Fruit fly (Drosophila melanogaster) whole organism, pupa: ENCODE data around the gene pygo.

Experiments
- CG12605 ChIP-seq: fragments of 200-800 bp; sonication (Bioruptor generic); IDR thresholded peaks from 2 replicates; pipeline ENCODE4 v1.3.6; 2022; ENCODE audit warnings: missing biosample characterization, missing genetic modification characterization
- CG8301 ChIP-seq: fragments of 200-800 bp; sonication (Bioruptor generic); optimal IDR thresholded peaks from 2 replicates; lab custom pipeline; 2018; ENCODE audit warnings: missing biosample characterization, mild to moderate bottlenecking, missing genetic modification characterization
- EcR ChIP-seq: fragments of 200-800 bp; sonication (Bioruptor generic); optimal IDR thresholded peaks from 3 replicates; lab custom pipeline; 2019; ENCODE audit warnings: missing biosample characterization, missing genetic modification characterization, mild to moderate bottlenecking, moderate library complexity, missing genetic modification reagents
- fd96Ca ChIP-seq: fragments of 200-800 bp; sonication (Bioruptor generic); IDR thresholded peaks from 3 replicates; pipeline ENCODE4 v1.3.6; 2022; ENCODE audit warnings: missing biosample characterization, missing genetic modification characterization

dm6 chr3R:31605117-31605432, 24.6 kb upstream of the pygo start:
- no peak for TF ChIP-seq CG8301
- no peak for TF ChIP-seq fd96Ca (GFP tag; lab: Robert Waterston, UW)
- no peak for TF ChIP-seq CG12605
- TF ChIP-seq EcR (GFP tag; lab: Kevin White, UChicago) = no peak
